Worm (Caenorhabditis elegans) whole organism, L1 larva: ENCODE data around the gene F55F10.1.

Source experiments
- C04F5.9 ChIP-seq: sonication (generic microtip); optimal IDR thresholded peaks from 2 replicates; lab custom pipeline; 2016; ENCODE audit warnings: missing genetic modification characterization, missing compliant biosample characterization
- C16A3.4 ChIP-seq: fragments of 150-350 bp; optimal IDR thresholded peaks from 2 replicates; lab custom pipeline; 2014; ENCODE audit warnings: missing biosample characterization, missing genetic modification characterization
- F16B12.6 ChIP-seq: fragments of 150-350 bp; optimal IDR thresholded peaks from 2 replicates; lab custom pipeline; 2014; ENCODE audit warnings: missing biosample characterization, missing genetic modification characterization
- aha-1 ChIP-seq: fragments of 150-350 bp; optimal IDR thresholded peaks from 2 replicates; lab custom pipeline; 2014; ENCODE audit warnings: missing biosample characterization, missing genetic modification characterization
- alr-1 ChIP-seq: fragments of 200-800 bp; sonication (Bioruptor generic); optimal IDR thresholded peaks from 2 replicates; lab custom pipeline; 2018; ENCODE audit warnings: borderline replicate concordance, mild to moderate bottlenecking, missing genetic modification characterization, missing compliant biosample characterization
- ama-1 ChIP-seq: fragments of 150-350 bp; optimal IDR thresholded peaks from 2 replicates; lab custom pipeline; 2014
- blmp-1 ChIP-seq: fragments of 150-350 bp; optimal IDR thresholded peaks from 2 replicates; lab custom pipeline; 2014; ENCODE audit warnings: missing biosample characterization, missing genetic modification characterization
- ceh-63 ChIP-seq: fragments of 200-800 bp; sonication (Bioruptor generic); optimal IDR thresholded peaks from 2 replicates; lab custom pipeline; 2018; ENCODE audit warnings: mild to moderate bottlenecking, missing genetic modification characterization, missing compliant biosample characterization
- dpl-1 ChIP-seq, 3 experiments: fragments of 150-350 bp in 2 of 3; sonication (generic microtip) in 1 of 3; optimal IDR thresholded peaks; 2 replicates each; lab custom pipeline; 2014 to 2017; ENCODE audit warnings: missing biosample characterization in 3 of 3, missing genetic modification characterization in 3 of 3, missing genetic modification reagents in 3 of 3
- dsc-1 ChIP-seq: sonication (generic microtip); optimal IDR thresholded peaks from 2 replicates; lab custom pipeline; 2016; ENCODE audit warnings: mild to moderate bottlenecking, missing genetic modification characterization, missing compliant biosample characterization
- efl-1 ChIP-seq, 4 experiments: fragments of 150-350 bp; optimal IDR thresholded peaks in 3 of 4; peaks in 1 of 4; 1 replicate in 1 of 4; 2 replicates in 3 of 4; lab custom pipeline; 2014; ENCODE audit warnings: missing biosample characterization in 2 of 4, missing genetic modification characterization in 2 of 4, missing genetic modification reagents in 2 of 4
- elt-3 ChIP-seq, 6 experiments: fragments of 150-350 bp in 1 of 6; sonication (generic microtip); optimal IDR thresholded peaks; 2 replicates each; lab custom pipeline; 2017 to 2018; ENCODE audit warnings: missing biosample characterization in 6 of 6, missing genetic modification characterization in 6 of 6, inconsistent platforms in 1 of 6
- fkh-10 ChIP-seq: sonication (generic microtip); optimal IDR thresholded peaks from 2 replicates; lab custom pipeline; 2017; ENCODE audit warnings: missing biosample characterization, missing genetic modification reagents, missing genetic modification characterization
- grh-1 ChIP-seq: fragments of 200-800 bp; sonication (Bioruptor generic); IDR thresholded peaks from 2 replicates; pipeline ENCODE4 v1.3.6; 2022; ENCODE audit warnings: missing genetic modification reagents, missing genetic modification characterization, missing compliant biosample characterization
- hlh-17 ChIP-seq: fragments of 200-800 bp; sonication (Bioruptor generic); optimal IDR thresholded peaks from 2 replicates; lab custom pipeline; 2018; ENCODE audit warnings: missing genetic modification characterization, mild to moderate bottlenecking, missing compliant biosample characterization, moderate library complexity, borderline replicate concordance
- hlh-4 ChIP-seq: sonication (generic microtip); optimal IDR thresholded peaks from 2 replicates; lab custom pipeline; 2016; ENCODE audit warnings: mild to moderate bottlenecking, missing genetic modification characterization, missing compliant biosample characterization
- hpl-2 ChIP-seq: fragments of 150-350 bp; optimal IDR thresholded peaks from 2 replicates; lab custom pipeline; 2014; ENCODE audit warnings: missing biosample characterization, missing genetic modification reagents, missing genetic modification characterization
- irx-1 ChIP-seq: sonication (generic microtip); optimal IDR thresholded peaks from 2 replicates; lab custom pipeline; 2016; ENCODE audit warnings: missing genetic modification characterization, missing compliant biosample characterization
- jun-1 ChIP-seq: fragments of 150-350 bp; optimal IDR thresholded peaks from 2 replicates; lab custom pipeline; 2014; ENCODE audit warnings: missing biosample characterization, missing genetic modification reagents, missing genetic modification characterization
- lin-14 ChIP-seq: fragments of 200-800 bp; sonication (Bioruptor generic); optimal IDR thresholded peaks from 2 replicates; lab custom pipeline; 2018; ENCODE audit warnings: mild to moderate bottlenecking, missing genetic modification characterization, moderate library complexity, missing compliant biosample characterization
- lin-35 ChIP-seq, 2 experiments: fragments of 150-350 bp; optimal IDR thresholded peaks; 2 replicates each; lab custom pipeline; 2014; ENCODE audit warnings: missing biosample characterization in 2 of 2, missing genetic modification characterization in 2 of 2, missing genetic modification reagents in 2 of 2
- lin-39 ChIP-seq: fragments of 150-350 bp; optimal IDR thresholded peaks from 2 replicates; lab custom pipeline; 2014; ENCODE audit warnings: missing biosample characterization, missing genetic modification reagents, missing genetic modification characterization
- lsy-2 ChIP-seq, 2 experiments: fragments of 150-350 bp; optimal IDR thresholded peaks; 2 replicates each; lab custom pipeline; 2014; ENCODE audit warnings: missing biosample characterization in 2 of 2, missing genetic modification characterization in 2 of 2
- mab-9 ChIP-seq: fragments of 200-800 bp; sonication (Bioruptor generic); IDR thresholded peaks from 2 replicates; pipeline ENCODE4 v1.3.6; 2022; ENCODE audit warnings: missing genetic modification reagents, missing genetic modification characterization, missing compliant biosample characterization
- mdl-1 ChIP-seq, 2 experiments: fragments of 150-350 bp; optimal IDR thresholded peaks; 2 replicates each; lab custom pipeline; 2014 to 2017; ENCODE audit warnings: missing biosample characterization in 2 of 2, missing genetic modification characterization in 2 of 2, inconsistent platforms in 1 of 2
- mep-1 ChIP-seq: fragments of 150-350 bp; optimal IDR thresholded peaks from 2 replicates; lab custom pipeline; 2014; ENCODE audit warnings: missing biosample characterization, missing genetic modification characterization
- nhr-20 ChIP-seq: sonication (generic microtip); optimal IDR thresholded peaks from 2 replicates; lab custom pipeline; 2016; ENCODE audit warnings: mild to moderate bottlenecking, missing genetic modification characterization, missing compliant biosample characterization
- nhr-47 ChIP-seq: sonication (generic microtip); optimal IDR thresholded peaks from 2 replicates; lab custom pipeline; 2016; ENCODE audit warnings: mild to moderate bottlenecking, missing genetic modification characterization, moderate library complexity, missing compliant biosample characterization
- nhr-71 ChIP-seq: sonication (generic microtip); optimal IDR thresholded peaks from 2 replicates; lab custom pipeline; 2016; ENCODE audit warnings: mild to moderate bottlenecking, missing genetic modification characterization, moderate library complexity, missing compliant biosample characterization
- pax-3 ChIP-seq: fragments of 200-800 bp; sonication (Bioruptor generic); optimal IDR thresholded peaks from 2 replicates; lab custom pipeline; 2018; ENCODE audit warnings: mild to moderate bottlenecking, missing genetic modification characterization, moderate library complexity, missing compliant biosample characterization
- rnt-1 ChIP-seq: sonication (generic microtip); optimal IDR thresholded peaks from 2 replicates; lab custom pipeline; 2016; ENCODE audit warnings: mild to moderate bottlenecking, missing genetic modification characterization, moderate library complexity, missing compliant biosample characterization
- snpc-4 ChIP-seq: fragments of 150-350 bp; optimal IDR thresholded peaks from 2 replicates; lab custom pipeline; 2014; ENCODE audit warnings: missing biosample characterization, missing genetic modification characterization
- snu-23 ChIP-seq: sonication (generic microtip); optimal IDR thresholded peaks from 2 replicates; lab custom pipeline; 2016; ENCODE audit warnings: missing genetic modification characterization, missing compliant biosample characterization
- sox-4 ChIP-seq: sonication (generic microtip); optimal IDR thresholded peaks from 2 replicates; lab custom pipeline; 2016; ENCODE audit warnings: missing genetic modification characterization, missing compliant biosample characterization
- swsn-7 ChIP-seq: sonication (generic microtip); optimal IDR thresholded peaks from 2 replicates; lab custom pipeline; 2016; ENCODE audit warnings: missing genetic modification characterization, missing compliant biosample characterization
- tbx-2 ChIP-seq: sonication (generic microtip); optimal IDR thresholded peaks from 2 replicates; lab custom pipeline; 2016; ENCODE audit warnings: missing genetic modification characterization, missing compliant biosample characterization
- tlp-1 ChIP-seq: fragments of 150-350 bp; optimal IDR thresholded peaks from 2 replicates; lab custom pipeline; 2014; ENCODE audit warnings: missing biosample characterization, missing genetic modification characterization
- unc-130 ChIP-seq: fragments of 150-350 bp; optimal IDR thresholded peaks from 2 replicates; lab custom pipeline; 2017; ENCODE audit warnings: missing biosample characterization, missing genetic modification characterization, inconsistent platforms
- unc-62 ChIP-seq: fragments of 150-350 bp; optimal IDR thresholded peaks from 2 replicates; lab custom pipeline; 2014; ENCODE audit warnings: missing biosample characterization, missing genetic modification reagents, missing genetic modification characterization
- unc-98 ChIP-seq: fragments of 200-800 bp; sonication (Bioruptor generic); IDR thresholded peaks from 2 replicates; pipeline ENCODE4 v1.3.6; 2022; ENCODE audit warnings: missing genetic modification characterization, missing compliant biosample characterization
- xbp-1 ChIP-seq: sonication (generic microtip); optimal IDR thresholded peaks from 2 replicates; lab custom pipeline; 2016; ENCODE audit warnings: missing genetic modification characterization, missing compliant biosample characterization
- zag-1 ChIP-seq: fragments of 150-350 bp; optimal IDR thresholded peaks from 2 replicates; lab custom pipeline; 2014; ENCODE audit warnings: missing biosample characterization, missing genetic modification characterization
- ztf-4 ChIP-seq: fragments of 150-350 bp; optimal IDR thresholded peaks from 2 replicates; lab custom pipeline; 2014; ENCODE audit warnings: missing biosample characterization, missing genetic modification characterization

The F55F10.1 gene

ce11 chrIV:4402413-4402812 is 41.8 kb downstream of the F55F10.1 start (continued):
- peak; percentile 64 to 71 for TF ChIP-seq lsy-2 (tag; optimal IDR thresholded peaks at IDR 0.05; lab: Kevin White, UChicago)
- peak; percentile 25 for TF ChIP-seq snpc-4 (tag; lab: Kevin White, UChicago)
- no peak for TF ChIP-seq alr-1 (tag; lab: Kevin White, UChicago)
- TF ChIP-seq zag-1 (tag; lab: Kevin White, UChicago): no peak
- TF ChIP-seq grh-1 (GFP tag; lab: Robert Waterston, UW): peak; percentile 60
- peak; percentile 37 for TF ChIP-seq sox-4 (tag; lab: Kevin White, UChicago)
- peak in 1 of 2 experiments; percentile 27 for TF ChIP-seq efl-1 (optimal IDR thresholded peaks at IDR 0.05; lab: Kevin White, UChicago)
- TF ChIP-seq efl-1 (GFP tag; optimal IDR thresholded peaks at IDR 0.05 in 1 of 2; lab: Kevin White, UChicago): peak; percentile 9 to 45

DNA sequence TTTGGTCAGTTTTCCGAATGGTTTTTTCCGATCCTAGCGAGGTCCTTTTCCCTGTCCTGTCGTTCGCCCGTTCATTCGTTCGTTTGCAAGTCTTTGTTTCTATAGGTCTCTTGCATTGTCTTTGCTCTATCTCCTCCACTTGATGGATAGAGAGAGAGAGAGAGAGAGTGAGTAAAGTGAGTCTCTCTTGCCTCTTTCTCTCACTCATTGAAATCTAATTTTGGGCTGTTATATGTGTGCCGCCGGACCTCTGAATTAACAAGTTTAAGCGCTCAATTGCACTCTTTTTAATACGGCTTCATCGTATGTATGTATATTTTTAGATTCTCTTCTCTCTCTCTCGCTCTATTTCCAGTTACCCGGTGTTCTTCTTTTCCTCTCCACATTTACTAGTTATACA is 43.2 kb downstream of the F55F10.1 start:
- TF ChIP-seq lin-14 (GFP tag; lab: Kevin White, UChicago): peak; percentile 73
- TF ChIP-seq dsc-1 (tag; lab: Kevin White, UChicago): no peak
- peak; percentile 24 for TF ChIP-seq rnt-1 (tag; lab: Kevin White, UChicago)
- TF ChIP-seq blmp-1 (tag; lab: Kevin White, UChicago): no peak
- TF ChIP-seq irx-1 (tag; lab: Kevin White, UChicago): no peak
- peak in 1 of 2 experiments; percentile 22 for TF ChIP-seq lsy-2 (tag; optimal IDR thresholded peaks at IDR 0.05; lab: Kevin White, UChicago)
- no peak for TF ChIP-seq tlp-1 (tag; lab: Kevin White, UChicago)
- TF ChIP-seq jun-1 (tag; lab: Kevin White, UChicago): no peak
- TF ChIP-seq F16B12.6 (tag; lab: Kevin White, UChicago): no peak
- peak; percentile 2 for TF ChIP-seq tbx-2 (tag; lab: Kevin White, UChicago)
- TF ChIP-seq alr-1 (tag; lab: Kevin White, UChicago): no peak
- TF ChIP-seq nhr-47 (tag; lab: Kevin White, UChicago): peak; percentile 14
- no peak for TF ChIP-seq mdl-1 (tag; optimal IDR thresholded peaks at IDR 0.05; lab: Kevin White, UChicago)
- no peak for TF ChIP-seq pax-3
- peak; percentile 2 for TF ChIP-seq mep-1 (tag; lab: Kevin White, UChicago)
- no peak for TF ChIP-seq ama-1
- no peak for TF ChIP-seq C04F5.9 (tag; lab: Kevin White, UChicago)
- no peak for TF ChIP-seq unc-98 (GFP tag; lab: Robert Waterston, UW)
- TF ChIP-seq fkh-10: no peak
- TF ChIP-seq C16A3.4 (tag; lab: Kevin White, UChicago): no peak
- TF ChIP-seq efl-1 (optimal IDR thresholded peaks at IDR 0.05; lab: Kevin White, UChicago): no peak
- peak in 1 of 2 experiments; percentile 84 for TF ChIP-seq efl-1 (GFP tag; optimal IDR thresholded peaks at IDR 0.05 in 1 of 2; lab: Kevin White, UChicago)
- TF ChIP-seq lin-39 (tag; lab: Kevin White, UChicago): no peak
- TF ChIP-seq nhr-71 (tag; lab: Kevin White, UChicago): no peak
- TF ChIP-seq hlh-4: no peak
- TF ChIP-seq mab-9 (GFP tag; lab: Robert Waterston, UW): no peak
- no peak for TF ChIP-seq dpl-1 (GFP tag; optimal IDR thresholded peaks at IDR 0.05; lab: Kevin White, UChicago)
- no peak for TF ChIP-seq elt-3 (tag; optimal IDR thresholded peaks at IDR 0.05; lab: Kevin White, UChicago)
- no peak for TF ChIP-seq snpc-4 (tag; lab: Kevin White, UChicago)
- TF ChIP-seq hlh-17 (GFP tag; lab: Kevin White, UChicago): no peak
- no peak for TF ChIP-seq ceh-63 (GFP tag; lab: Kevin White, UChicago)
- no peak for TF ChIP-seq swsn-7 (tag; lab: Kevin White, UChicago)
- TF ChIP-seq unc-62 (GFP tag; lab: Kevin White, UChicago): no peak
- TF ChIP-seq zag-1 (tag; lab: Kevin White, UChicago): no peak

DNA sequence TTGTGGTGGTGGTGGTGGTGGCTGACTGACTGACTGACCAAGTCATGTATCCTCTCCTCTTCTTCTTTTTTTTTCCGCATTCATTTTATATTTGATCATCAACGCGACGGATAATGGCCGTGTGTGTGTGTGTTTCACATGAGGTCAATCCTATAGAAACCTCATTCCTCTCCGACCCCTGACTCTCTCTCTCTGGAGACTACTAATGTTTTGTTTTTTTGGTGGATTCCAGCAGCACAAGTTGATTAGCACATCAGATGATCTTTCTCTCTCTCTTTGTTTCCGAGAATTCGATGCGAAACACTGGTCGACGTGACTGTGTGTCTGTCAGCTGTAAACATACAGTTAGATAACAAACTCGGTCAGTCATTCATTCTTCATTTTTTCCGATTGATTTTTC is 44.5 kb downstream of the F55F10.1 start, which contains the start of gene Y24D9A.7:
TSS of gene Y24D9A.7 (minus strand) at position 46 of the 400 bp plus-strand sequence.
- TF ChIP-seq lin-14 (GFP tag; lab: Kevin White, UChicago) (peak; percentile 57), snu-23 (GFP tag; lab: Kevin White, UChicago) (peak; percentile 27), lsy-2 (tag; optimal IDR thresholded peaks at IDR 0.05; lab: Kevin White, UChicago) (peak in 1 of 2 experiments; percentile 3), ceh-63 (GFP tag; lab: Kevin White, UChicago) (no peak), mep-1 (tag; lab: Kevin White, UChicago) (peak; percentile 21), efl-1 (optimal IDR thresholded peaks at IDR 0.05; lab: Kevin White, UChicago) (no peak), efl-1 (GFP tag; optimal IDR thresholded peaks at IDR 0.05 in 1 of 2; lab: Kevin White, UChicago) (peak in 1 of 2 experiments; percentile 92), dsc-1 (tag; lab: Kevin White, UChicago) (peak; percentile 19), nhr-20 (tag; lab: Kevin White, UChicago) (peak; percentile 22), ztf-4 (tag; lab: Kevin White, UChicago) (peak; percentile 55), dpl-1 (GFP tag; optimal IDR thresholded peaks at IDR 0.05; lab: Kevin White, UChicago) (peak in 2 of 3 experiments; percentile 7 to 12), xbp-1 (no peak), unc-130 (tag; lab: Kevin White, UChicago) (peak; percentile 46), rnt-1 (tag; lab: Kevin White, UChicago) (peak; percentile 8), blmp-1 (tag; lab: Kevin White, UChicago) (peak; percentile 10), nhr-71 (tag; lab: Kevin White, UChicago) (peak; percentile 61), hpl-2 (GFP tag; lab: Kevin White, UChicago) (no peak), aha-1 (no peak), lin-35 (GFP tag; optimal IDR thresholded peaks at IDR 0.05; lab: Kevin White, UChicago) (peak in 1 of 2 experiments; percentile 43)
